Worm (Caenorhabditis elegans): ENCODE measurements around the gene E02H1.1.

The E02H1.1 gene

ce11 chrII:9601679-9602078 lies 10.7 kb upstream of the E02H1.1 start:
- TF ChIP-seq hmbx-1 (tag; optimal IDR thresholded peaks at IDR 0.05) (no peak), tbx-37 (GFP tag; conservative IDR thresholded peaks at IDR 0.05) (no peak), pes-1 (GFP tag; IDR thresholded peaks at IDR 0.05) (no peak), scrt-1 (GFP tag; IDR thresholded peaks at IDR 0.05) (no peak), flt-1 (GFP tag; IDR thresholded peaks at IDR 0.05) (no peak), tbx-11 (GFP tag; IDR thresholded peaks at IDR 0.05) (no peak), tra-4 (tag; optimal IDR thresholded peaks at IDR 0.05) (no peak), F13C5.2 (tag; optimal IDR thresholded peaks at IDR 0.05) (no peak), B0310.2 (tag; optimal IDR thresholded peaks at IDR 0.05) (no peak), sea-1 (GFP tag; conservative IDR thresholded peaks at IDR 0.05) (no peak), ceh-13 (GFP tag; optimal IDR thresholded peaks at IDR 0.05) (no peak), ceh-36 (tag; optimal IDR thresholded peaks at IDR 0.05) (no peak)

- TF ChIP-seq flt-1 (GFP tag; IDR thresholded peaks at IDR 0.05) (no peak), tbx-11 (GFP tag; IDR thresholded peaks at IDR 0.05) (no peak), scrt-1 (GFP tag; IDR thresholded peaks at IDR 0.05) (no peak), hnd-1 (tag; optimal IDR thresholded peaks at IDR 0.05) (no peak), ceh-13 (GFP tag; optimal IDR thresholded peaks at IDR 0.05) (no peak), tbx-37 (GFP tag; conservative IDR thresholded peaks at IDR 0.05) (no peak), B0310.2 (tag; optimal IDR thresholded peaks at IDR 0.05) (no peak), hmbx-1 (tag; optimal IDR thresholded peaks at IDR 0.05) (no peak), sea-1 (GFP tag; conservative IDR thresholded peaks at IDR 0.05) (no peak), hmg-4 (GFP tag; optimal IDR thresholded peaks at IDR 0.05) (no peak), ama-1 (optimal IDR thresholded peaks at IDR 0.05) (no peak), pes-1 (GFP tag; IDR thresholded peaks at IDR 0.05) (no peak), tra-4 (tag; optimal IDR thresholded peaks at IDR 0.05) (no peak)
These were observed 10.1 kb upstream of the E02H1.1 start for ce11 chrII:9601069-9601468.

ce11 chrII:9600022-9600722 lies 9.2 kb upstream of the E02H1.1 start:
- TF ChIP-seq aly-1 (tag; optimal IDR thresholded peaks at IDR 0.05) (no peak), tbx-11 (GFP tag; IDR thresholded peaks at IDR 0.05) (no peak), tbx-37 (GFP tag; conservative IDR thresholded peaks at IDR 0.05) (no peak), pes-1 (GFP tag; IDR thresholded peaks at IDR 0.05) (no peak), B0310.2 (tag; optimal IDR thresholded peaks at IDR 0.05) (no peak), flt-1 (GFP tag; IDR thresholded peaks at IDR 0.05) (no peak), hmbx-1 (tag; optimal IDR thresholded peaks at IDR 0.05) (no peak), hmg-4 (GFP tag; optimal IDR thresholded peaks at IDR 0.05) (no peak), ama-1 (optimal IDR thresholded peaks at IDR 0.05) (no peak)

ce11 chrII:9597516-9598047 lies 6.6 kb upstream of the E02H1.1 start, which contains the start of gene mrpl-53:
Gene mrpl-53 (plus strand): TSS chrII:9597622.
- TF ChIP-seq tbx-11 (GFP tag; IDR thresholded peaks at IDR 0.05) (no peak), ceh-13 (GFP tag; optimal IDR thresholded peaks at IDR 0.05) (no peak), ceh-36 (tag; optimal IDR thresholded peaks at IDR 0.05) (no peak), ets-7 (tag; optimal IDR thresholded peaks at IDR 0.05) (no peak), F13C5.2 (tag; optimal IDR thresholded peaks at IDR 0.05) (no peak), sea-1 (GFP tag; conservative IDR thresholded peaks at IDR 0.05) (no peak), hmbx-1 (tag; optimal IDR thresholded peaks at IDR 0.05) (no peak), pes-1 (GFP tag; IDR thresholded peaks at IDR 0.05) (no peak), aly-1 (tag; optimal IDR thresholded peaks at IDR 0.05) (no peak)

ce11 chrII:9596401-9596800 lies 5.4 kb upstream of the E02H1.1 start, which contains the start of gene E02H1.6:
Gene E02H1.6 (plus strand): TSS chrII:9596701.
- TF ChIP-seq hmg-4 (GFP tag; optimal IDR thresholded peaks at IDR 0.05), result no peak
- no peak for TF ChIP-seq ceh-36 (tag; optimal IDR thresholded peaks at IDR 0.05)
- no peak for TF ChIP-seq flt-1 (GFP tag; IDR thresholded peaks at IDR 0.05)
- no peak for TF ChIP-seq F13C5.2 (tag; optimal IDR thresholded peaks at IDR 0.05)
- no peak for TF ChIP-seq hnd-1 (tag; optimal IDR thresholded peaks at IDR 0.05)
- TF ChIP-seq scrt-1 (GFP tag; IDR thresholded peaks at IDR 0.05), result no peak
- no peak for TF ChIP-seq hmbx-1 (tag; optimal IDR thresholded peaks at IDR 0.05)
- no peak for TF ChIP-seq tra-4 (tag; optimal IDR thresholded peaks at IDR 0.05)
- no peak for TF ChIP-seq tbx-11 (GFP tag; IDR thresholded peaks at IDR 0.05)
- no peak for TF ChIP-seq ama-1 (optimal IDR thresholded peaks at IDR 0.05)
- TF ChIP-seq aly-1 (tag; optimal IDR thresholded peaks at IDR 0.05), result no peak
- TF ChIP-seq ets-7 (tag; optimal IDR thresholded peaks at IDR 0.05), result no peak
- TF ChIP-seq tbx-37 (GFP tag; conservative IDR thresholded peaks at IDR 0.05), result no peak

ce11 chrII:9594924-9595323 lies 4.0 kb upstream of the E02H1.1 start, which contains the start of gene E02H1.5:
Gene E02H1.5 (plus strand): TSS chrII:9595224.
- TF ChIP-seq pes-1 (GFP tag; IDR thresholded peaks at IDR 0.05), result no peak
- TF ChIP-seq hnd-1 (tag; optimal IDR thresholded peaks at IDR 0.05), result no peak
- TF ChIP-seq ceh-36 (tag; optimal IDR thresholded peaks at IDR 0.05), result no peak
- no peak for TF ChIP-seq flt-1 (GFP tag; IDR thresholded peaks at IDR 0.05)
- TF ChIP-seq B0310.2 (tag; optimal IDR thresholded peaks at IDR 0.05), result no peak
- no peak for TF ChIP-seq aly-1 (tag; optimal IDR thresholded peaks at IDR 0.05)
- no peak for TF ChIP-seq tra-4 (tag; optimal IDR thresholded peaks at IDR 0.05)
- TF ChIP-seq sea-1 (GFP tag; conservative IDR thresholded peaks at IDR 0.05), result no peak
- TF ChIP-seq tbx-37 (GFP tag; conservative IDR thresholded peaks at IDR 0.05), result no peak
- TF ChIP-seq hmg-4 (GFP tag; optimal IDR thresholded peaks at IDR 0.05), result no peak
- TF ChIP-seq hmbx-1 (tag; optimal IDR thresholded peaks at IDR 0.05), result no peak
- TF ChIP-seq ets-7 (tag; optimal IDR thresholded peaks at IDR 0.05), result no peak
- no peak for TF ChIP-seq ama-1 (optimal IDR thresholded peaks at IDR 0.05)
- TF ChIP-seq ceh-13 (GFP tag; optimal IDR thresholded peaks at IDR 0.05), result no peak
- no peak for TF ChIP-seq F13C5.2 (tag; optimal IDR thresholded peaks at IDR 0.05)
- no peak for TF ChIP-seq tbx-11 (GFP tag; IDR thresholded peaks at IDR 0.05)

- TF ChIP-seq hmg-4 (GFP tag; optimal IDR thresholded peaks at IDR 0.05), result no peak
- no peak for TF ChIP-seq tbx-11 (GFP tag; IDR thresholded peaks at IDR 0.05)
- no peak for TF ChIP-seq sea-1 (GFP tag; conservative IDR thresholded peaks at IDR 0.05)
These were observed 1.8 kb upstream of the E02H1.1 start, which contains the start of gene parp-2 for ce11 chrII:9592737-9593136. Gene parp-2 (plus strand): TSS chrII:9593037.
